Fruit fly (Drosophila melanogaster): ENCODE results near the gene RpS28-like.

- TF ChIP-seq CG14711 (tag; optimal IDR thresholded peaks at IDR 0.05) = peak; percentile 23
- TF ChIP-seq cic (GFP tag; optimal IDR thresholded peaks at IDR 0.05) = no peak
- TF ChIP-seq CG1620 (GFP tag; optimal IDR thresholded peaks at IDR 0.05) = no peak
Measured at dm6 chr2L:9438227-9438626, 1.6 kb downstream of the RpS28-like start.
